Worm (Caenorhabditis elegans): ENCODE measurements around the gene fbxb-72.
A peak's percentile ranks its signal among the peaks of the same experiment; 100 is the strongest.

The fbxb-72 gene

DNA sequence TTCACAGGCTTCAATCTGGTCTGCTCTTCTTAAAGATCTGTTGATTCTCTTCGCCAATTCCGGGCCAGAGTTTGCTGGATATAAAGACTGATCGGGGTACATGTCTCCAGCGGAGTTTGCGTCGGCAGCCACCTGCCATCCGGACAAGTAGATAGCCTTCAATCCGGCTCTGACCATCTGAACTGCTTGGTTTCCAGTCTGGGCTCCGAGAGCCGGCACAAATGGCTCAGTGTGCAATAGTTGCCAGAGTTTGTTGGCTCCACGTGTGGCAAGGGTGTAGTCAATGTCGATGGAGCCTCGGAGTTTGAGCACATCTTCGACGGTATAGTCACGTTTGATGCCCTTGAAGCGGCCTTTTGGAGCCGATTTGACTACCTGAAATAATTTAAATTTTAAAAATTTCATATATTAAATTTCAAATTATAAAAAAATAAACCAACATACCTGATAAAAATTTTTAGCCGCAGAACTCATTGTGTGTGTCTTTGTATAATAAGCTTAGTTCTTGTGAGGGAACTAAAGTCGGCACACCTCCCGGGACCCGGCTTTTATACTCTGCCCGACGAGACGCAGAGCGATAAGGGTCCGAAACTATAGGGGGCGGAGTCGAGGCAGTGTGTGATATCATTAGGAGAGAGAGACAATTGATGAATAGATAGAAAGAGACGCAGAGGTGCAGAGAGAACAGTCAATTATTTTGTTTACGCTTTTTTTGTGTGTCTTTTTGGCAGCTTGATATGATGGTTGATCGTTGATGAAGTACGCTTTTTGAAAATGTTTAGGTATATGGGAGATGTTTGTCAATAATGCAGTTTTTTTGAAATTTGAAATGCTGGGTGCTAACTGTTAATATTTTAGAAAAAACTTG, 4.0 kb upstream of the fbxb-72 start, which contains the start of the genes icl-1 and srh-2 (continued):
- TF ChIP-seq nhr-90 (tag; optimal IDR thresholded peaks at IDR 0.05; ENCODE audit: poor library complexity) (peak; percentile 76), nhr-19 (GFP tag; conservative IDR thresholded peaks at IDR 0.05) (peak; percentile 93), irx-1 (tag; optimal IDR thresholded peaks at IDR 0.05) (peak; percentile 14), lin-13 (GFP tag; optimal IDR thresholded peaks at IDR 0.05) (peak; percentile 38), C16A3.4 (tag; optimal IDR thresholded peaks at IDR 0.05) (peak; percentile 74), nhr-237 (tag; optimal IDR thresholded peaks at IDR 0.05) (no peak), isw-1 (GFP tag; IDR thresholded peaks at IDR 0.05) (no peak), tlp-1 (tag; optimal IDR thresholded peaks at IDR 0.05) (no peak), ceh-8 (GFP tag; optimal IDR thresholded peaks at IDR 0.05) (no peak), efl-1 (optimal IDR thresholded peaks at IDR 0.05) (peak; percentile 40 to 49), efl-1 (GFP tag; optimal IDR thresholded peaks at IDR 0.05 in 1 of 2) (peak in 1 of 2 experiments; percentile 91), fkh-8 (tag; optimal IDR thresholded peaks at IDR 0.05) (no peak), blmp-1 (tag; optimal IDR thresholded peaks at IDR 0.05) (peak; percentile 17), alr-1 (tag; optimal IDR thresholded peaks at IDR 0.05; ENCODE audit: borderline replicate concordance) (no peak), mef-2 (tag; optimal IDR thresholded peaks at IDR 0.05) (no peak)

ce11 chrV:726573-727483, 3.1 kb upstream of the fbxb-72 start:
- TF ChIP-seq zag-1 (tag; optimal IDR thresholded peaks at IDR 0.05) = no peak
- no peak for TF ChIP-seq egl-13 (tag; optimal IDR thresholded peaks at IDR 0.05)
- no peak for TF ChIP-seq ceh-8 (GFP tag; optimal IDR thresholded peaks at IDR 0.05)
- TF ChIP-seq dpl-1 (GFP tag; optimal IDR thresholded peaks at IDR 0.05) = no peak
- peak; percentile 48 for TF ChIP-seq nhr-85 (tag)
- TF ChIP-seq ces-1 (GFP tag; optimal IDR thresholded peaks at IDR 0.05) = no peak
- no peak for TF ChIP-seq hlh-4 (tag; optimal IDR thresholded peaks at IDR 0.05)
- TF ChIP-seq unc-62 (GFP tag; optimal IDR thresholded peaks at IDR 0.05) = no peak
- no peak for TF ChIP-seq nhr-47 (tag; optimal IDR thresholded peaks at IDR 0.05)
- no peak for TF ChIP-seq lin-35 (GFP tag; optimal IDR thresholded peaks at IDR 0.05)
- no peak for TF ChIP-seq lin-15B (tag; optimal IDR thresholded peaks at IDR 0.05)
- TF ChIP-seq fkh-4 (tag; optimal IDR thresholded peaks at IDR 0.05; ENCODE audit: borderline replicate concordance) = no peak
- no peak for TF ChIP-seq tlp-1 (tag; optimal IDR thresholded peaks at IDR 0.05)
- no peak for TF ChIP-seq isw-1 (GFP tag; IDR thresholded peaks at IDR 0.05)
- no peak for TF ChIP-seq swsn-7 (tag; optimal IDR thresholded peaks at IDR 0.05)
- no peak for TF ChIP-seq unc-30 (tag; optimal IDR thresholded peaks at IDR 0.05)
- no peak for TF ChIP-seq efl-3 (GFP tag; optimal IDR thresholded peaks at IDR 0.05)
- no peak for TF ChIP-seq skn-1 (tag; optimal IDR thresholded peaks at IDR 0.05)
- TF ChIP-seq nhr-90 (tag; optimal IDR thresholded peaks at IDR 0.05; ENCODE audit: poor library complexity) = peak; percentile 17
- no peak for TF ChIP-seq fos-1 (tag; optimal IDR thresholded peaks at IDR 0.05)
- no peak for TF ChIP-seq C34B4.2 (tag; optimal IDR thresholded peaks at IDR 0.05)
- no peak for TF ChIP-seq ceh-82 (tag; optimal IDR thresholded peaks at IDR 0.05)
- TF ChIP-seq mef-2 (tag; optimal IDR thresholded peaks at IDR 0.05) = no peak
- TF ChIP-seq unc-98 (GFP tag; IDR thresholded peaks at IDR 0.05) = no peak
- TF ChIP-seq nhr-71 (tag; optimal IDR thresholded peaks at IDR 0.05) = peak; percentile 50
- no peak for TF ChIP-seq lin-39 (tag; optimal IDR thresholded peaks at IDR 0.05)
- peak; percentile 17 for TF ChIP-seq elt-2 (tag; optimal IDR thresholded peaks at IDR 0.05)
- TF ChIP-seq nhr-237 (tag; optimal IDR thresholded peaks at IDR 0.05) = no peak
- TF ChIP-seq ceh-88 (GFP tag; IDR thresholded peaks at IDR 0.05) = peak; percentile 45
- no peak for TF ChIP-seq C04F5.9 (tag; optimal IDR thresholded peaks at IDR 0.05)
- no peak for TF ChIP-seq aly-2 (tag; optimal IDR thresholded peaks at IDR 0.05)
- TF ChIP-seq ets-5 (GFP tag; IDR thresholded peaks at IDR 0.05) = no peak
- TF ChIP-seq unc-86 (tag; optimal IDR thresholded peaks at IDR 0.05) = no peak
- TF ChIP-seq hpl-2 (GFP tag; optimal IDR thresholded peaks at IDR 0.05) = no peak
- TF ChIP-seq fkh-10 (GFP tag; optimal IDR thresholded peaks at IDR 0.05) = no peak
- no peak for TF ChIP-seq vab-15 (tag; optimal IDR thresholded peaks at IDR 0.05)
- no peak for TF ChIP-seq sox-4 (tag; optimal IDR thresholded peaks at IDR 0.05)
- peak; percentile 31 for TF ChIP-seq lin-14 (GFP tag; optimal IDR thresholded peaks at IDR 0.05)
- TF ChIP-seq tbx-2 (tag; optimal IDR thresholded peaks at IDR 0.05) = no peak

Data from whole organism, L1 larva.